Worm (Caenorhabditis elegans) whole organism, L4 larva: ENCODE results near the gene trap-4.
"Not testable (repeated sequence)": the region's sequence is repeated elsewhere in the genome, so short reads cannot be mapped to it uniquely, and the experiment has no call there.

ENCODE experiments used
- lin-39 ChIP-seq: fragments of 150-350 bp; optimal IDR thresholded peaks from 2 replicates; lab custom pipeline; 2014; ENCODE audit warnings: missing biosample characterization, missing genetic modification reagents, missing genetic modification characterization
- lir-3 ChIP-seq: sonication (generic microtip); optimal IDR thresholded peaks from 2 replicates; lab custom pipeline; 2016; ENCODE audit warnings: mild to moderate bottlenecking, missing genetic modification characterization, missing compliant biosample characterization
- nhr-237 ChIP-seq: sonication (generic microtip); optimal IDR thresholded peaks from 2 replicates; lab custom pipeline; 2017; ENCODE audit warnings: missing biosample characterization, missing genetic modification characterization
- pha-4 ChIP-seq, 2 experiments: fragments of 150-350 bp in 1 of 2; fragments of 200-800 bp in 1 of 2; sonication (Bioruptor generic) in 1 of 2; IDR thresholded peaks in 1 of 2; optimal IDR thresholded peaks in 1 of 2; 2 replicates each; pipeline versions ENCODE4 v1.3.6 to Lab custom; 2014 to 2022; ENCODE audit warnings: missing genetic modification characterization in 2 of 2, missing genetic modification reagents in 2 of 2, missing biosample characterization in 1 of 2, missing compliant biosample characterization in 1 of 2

ce11 chrIII:11883694-11884093, 36.8 kb upstream of the trap-4 start, which contains the start of gene fbxb-22:
- TF ChIP-seq pha-4 (GFP tag; IDR thresholded peaks at IDR 0.05; lab: Robert Waterston, UW); pha-4 (tag; optimal IDR thresholded peaks at IDR 0.05; lab: Kevin White, UChicago); nhr-237; lir-3 (tag; lab: Kevin White, UChicago); lin-39: not testable (repeated sequence)
